Worm (Caenorhabditis elegans): ENCODE data around the gene gly-4.

The gly-4 gene

DNA sequence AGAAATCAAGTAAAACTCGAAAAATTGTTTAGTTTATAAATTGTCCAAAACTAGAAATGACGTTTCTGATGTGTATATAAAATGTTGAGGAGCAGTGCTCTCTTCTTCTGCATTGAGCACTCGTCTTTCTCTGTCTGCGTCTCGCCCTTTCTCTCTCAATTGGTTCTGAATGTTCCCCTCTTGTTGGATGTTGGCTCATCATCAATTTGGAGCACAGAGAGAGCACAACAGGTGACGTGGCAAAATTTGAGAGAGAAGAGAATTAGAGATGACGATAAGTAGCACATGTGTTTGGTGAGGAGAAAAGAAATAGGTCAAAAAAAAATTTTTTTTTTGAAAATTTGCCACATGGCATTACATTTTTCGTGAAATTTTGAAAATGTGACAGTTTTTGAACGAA lies 2.4 kb upstream of the gly-4 start (continued):
- TF ChIP-seq egl-27 (tag; optimal IDR thresholded peaks at IDR 0.05) (peak in 1 of 2 experiments; percentile 29), lin-14 (GFP tag; optimal IDR thresholded peaks at IDR 0.05) (peak; percentile 92), lsy-2 (tag; optimal IDR thresholded peaks at IDR 0.05) (peak; percentile 69 to 75), xbp-1 (tag; optimal IDR thresholded peaks at IDR 0.05) (peak; percentile 35), zag-1 (tag; optimal IDR thresholded peaks at IDR 0.05) (no peak), pax-3 (tag; optimal IDR thresholded peaks at IDR 0.05) (no peak), grh-1 (GFP tag; IDR thresholded peaks at IDR 0.05) (no peak), swsn-7 (tag; optimal IDR thresholded peaks at IDR 0.05) (peak; percentile 50), ceh-82 (tag; optimal IDR thresholded peaks at IDR 0.05) (peak in 2 of 3 experiments; percentile 24 to 43), nhr-71 (tag; optimal IDR thresholded peaks at IDR 0.05) (peak; percentile 85), fkh-10 (GFP tag; optimal IDR thresholded peaks at IDR 0.05) (peak; percentile 25), elt-3 (tag; optimal IDR thresholded peaks at IDR 0.05) (no peak), ama-1 (optimal IDR thresholded peaks at IDR 0.05) (no peak), tbx-2 (tag; optimal IDR thresholded peaks at IDR 0.05) (peak; percentile 29), lin-35 (GFP tag; optimal IDR thresholded peaks at IDR 0.05) (peak; percentile 13 to 30), rnt-1 (tag; optimal IDR thresholded peaks at IDR 0.05) (peak; percentile 86), C34B4.2 (tag; optimal IDR thresholded peaks at IDR 0.05) (no peak), snpc-4 (tag; optimal IDR thresholded peaks at IDR 0.05) (peak; percentile 53), snu-23 (GFP tag; optimal IDR thresholded peaks at IDR 0.05) (peak; percentile 65), mep-1 (tag; optimal IDR thresholded peaks at IDR 0.05) (peak; percentile 48), jun-1 (tag; optimal IDR thresholded peaks at IDR 0.05) (no peak), dsc-1 (tag; optimal IDR thresholded peaks at IDR 0.05) (peak; percentile 81)

- TF ChIP-seq fkh-8 (tag; optimal IDR thresholded peaks at IDR 0.05) (no peak), jun-1 (tag; optimal IDR thresholded peaks at IDR 0.05) (no peak)
Observed at ce11 chrV:19882916-19883315, 12.2 kb downstream of the gly-4 start, which contains the start of gene Y116F11B.13. Gene Y116F11B.13 (plus strand): TSS chrV:19883216.

DNA sequence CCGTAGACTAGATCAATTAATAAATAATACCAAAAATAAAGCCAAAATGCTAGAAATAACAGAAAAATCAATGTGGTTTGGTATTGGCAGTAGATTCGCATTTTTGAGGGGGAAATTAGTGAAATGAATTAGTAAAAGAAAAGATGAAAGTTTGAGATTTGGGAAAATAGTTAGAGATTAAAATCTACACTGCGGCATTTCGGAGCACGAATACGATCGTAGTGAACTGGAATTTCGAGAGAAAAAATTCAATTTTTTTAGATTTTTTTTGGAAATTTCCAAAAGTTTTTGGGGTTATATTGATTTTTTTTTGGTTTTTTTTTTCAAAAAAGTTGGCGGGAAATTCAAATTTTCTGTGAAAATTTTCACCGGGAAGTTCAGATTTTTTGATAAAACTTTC lies 27.3 kb downstream of the gly-4 start, which contains the start of gene Y116F11B.9:
Y116F11B.9 (minus strand) TSS at position 101 of the 400 bp plus-strand sequence.
- TF ChIP-seq mef-2 (tag; optimal IDR thresholded peaks at IDR 0.05) (no peak), lir-3 (tag; optimal IDR thresholded peaks at IDR 0.05; ENCODE audit: poor library complexity) (no peak), fkh-4 (tag; optimal IDR thresholded peaks at IDR 0.05; ENCODE audit: borderline replicate concordance) (no peak)

- TF ChIP-seq lir-3 (tag; optimal IDR thresholded peaks at IDR 0.05; ENCODE audit: poor library complexity) (no peak), egl-27 (tag; optimal IDR thresholded peaks at IDR 0.05) (no peak), fkh-4 (tag; optimal IDR thresholded peaks at IDR 0.05; ENCODE audit: borderline replicate concordance) (no peak), rnt-1 (tag; optimal IDR thresholded peaks at IDR 0.05) (no peak), sptf-1 (tag; optimal IDR thresholded peaks at IDR 0.05) (no peak), xbp-1 (tag; optimal IDR thresholded peaks at IDR 0.05) (no peak), isw-1 (GFP tag; IDR thresholded peaks at IDR 0.05) (no peak), ets-5 (GFP tag; IDR thresholded peaks at IDR 0.05) (no peak), vab-15 (tag; optimal IDR thresholded peaks at IDR 0.05) (no peak), nhr-237 (tag; optimal IDR thresholded peaks at IDR 0.05) (no peak), nhr-11 (tag; optimal IDR thresholded peaks at IDR 0.05) (no peak), lin-14 (GFP tag; optimal IDR thresholded peaks at IDR 0.05) (no peak), pax-3 (tag; optimal IDR thresholded peaks at IDR 0.05) (no peak)
Observed at ce11 chrV:19860225-19860624, 34.9 kb downstream of the gly-4 start.

ce11 chrV:19857334-19857733 lies 37.8 kb downstream of the gly-4 start, which contains the start of gene Y116F11B.8:
Gene Y116F11B.8 (plus strand): TSS chrV:19857634.
- TF ChIP-seq lin-14 (GFP tag; optimal IDR thresholded peaks at IDR 0.05) (no peak), C16A3.4 (tag; optimal IDR thresholded peaks at IDR 0.05) (no peak), unc-30 (tag; optimal IDR thresholded peaks at IDR 0.05) (no peak), ceh-90 (tag; optimal IDR thresholded peaks at IDR 0.05) (no peak), egl-13 (tag; optimal IDR thresholded peaks at IDR 0.05) (no peak), nhr-47 (tag; optimal IDR thresholded peaks at IDR 0.05) (no peak), egl-27 (tag; optimal IDR thresholded peaks at IDR 0.05) (no peak), lin-35 (GFP tag; optimal IDR thresholded peaks at IDR 0.05) (no peak), nhr-90 (tag; optimal IDR thresholded peaks at IDR 0.05; ENCODE audit: poor library complexity) (no peak), Y116A8C.19 (tag; optimal IDR thresholded peaks at IDR 0.05; ENCODE audit: borderline replicate concordance) (no peak), C34B4.2 (tag; optimal IDR thresholded peaks at IDR 0.05) (no peak), dsc-1 (tag; optimal IDR thresholded peaks at IDR 0.05) (no peak), nhr-84 (tag; optimal IDR thresholded peaks at IDR 0.05) (no peak), xbp-1 (tag; optimal IDR thresholded peaks at IDR 0.05) (no peak), efl-3 (GFP tag; optimal IDR thresholded peaks at IDR 0.05) (no peak)

Measured in whole organism, L1 larva.